Worm (Caenorhabditis elegans): ENCODE measurements around the gene moa-2.

ce11 chrII:7704387-7704786 is 5.6 kb upstream of the moa-2 start:
- TF ChIP-seq him-1 (tag; optimal IDR thresholded peaks at IDR 0.05) = no peak
- TF ChIP-seq W03F9.2 (tag; optimal IDR thresholded peaks at IDR 0.05) = no peak
